Fruit fly (Drosophila melanogaster) whole organism, embryonic: Measurements from ENCODE around the gene Cpr67Fb.
A peak's percentile ranks its signal among the peaks of the same experiment; 100 is the strongest.

Experiments
- ATbp ChIP-seq: fragments of 200-800 bp; sonication (Bioruptor generic); optimal IDR thresholded peaks from 2 replicates; lab custom pipeline; 2017; ENCODE audit warnings: missing biosample characterization, mild to moderate bottlenecking, missing genetic modification characterization, missing genetic modification reagents
- Aef1 ChIP-seq: fragments of 200-800 bp; sonication (Bioruptor generic); IDR thresholded peaks from 3 replicates; pipeline ENCODE4 v1.3.6; 2022; ENCODE audit warnings: missing biosample characterization, missing genetic modification characterization
- BtbVII ChIP-seq: fragments of 200-800 bp; sonication (Bioruptor generic); optimal IDR thresholded peaks from 3 replicates; lab custom pipeline; 2017; ENCODE audit warnings: missing biosample characterization, mild to moderate bottlenecking, missing genetic modification characterization
- CG10267 ChIP-seq: fragments of 200-800 bp; sonication (Bioruptor generic); optimal IDR thresholded peaks from 2 replicates; lab custom pipeline; 2018; ENCODE audit warnings: missing biosample characterization, mild to moderate bottlenecking, missing genetic modification characterization, moderate library complexity
- CG10565 ChIP-seq: fragments of 200-800 bp; sonication (Bioruptor generic); optimal IDR thresholded peaks from 3 replicates; lab custom pipeline; 2016; ENCODE audit warnings: missing biosample characterization, mild to moderate bottlenecking, missing genetic modification characterization
- CG11504 ChIP-seq: fragments of 200-800 bp; sonication (Bioruptor generic); optimal IDR thresholded peaks from 3 replicates; lab custom pipeline; 2019; ENCODE audit warnings: missing biosample characterization, mild to moderate bottlenecking, missing genetic modification characterization, moderate library complexity
- CG12942 ChIP-seq: fragments of 200-800 bp; sonication (Bioruptor generic); optimal IDR thresholded peaks from 3 replicates; lab custom pipeline; 2016; ENCODE audit warnings: missing biosample characterization, missing genetic modification characterization
- CG13424 ChIP-seq: fragments of 200-800 bp; sonication (Bioruptor generic); optimal IDR thresholded peaks from 2 replicates; lab custom pipeline; 2019; ENCODE audit warnings: missing biosample characterization, mild to moderate bottlenecking, missing genetic modification characterization, moderate library complexity
- CG15269 ChIP-seq: fragments of 200-800 bp; sonication (Bioruptor generic); optimal IDR thresholded peaks from 2 replicates; lab custom pipeline; 2018; ENCODE audit warnings: missing biosample characterization, mild to moderate bottlenecking, missing genetic modification characterization, moderate library complexity
- CG15696 ChIP-seq: fragments of 200-800 bp; sonication (Bioruptor generic); optimal IDR thresholded peaks from 2 replicates; lab custom pipeline; 2019; ENCODE audit warnings: missing biosample characterization, mild to moderate bottlenecking, missing genetic modification characterization, moderate library complexity
- CG18262 ChIP-seq: fragments of 200-800 bp; optimal IDR thresholded peaks from 3 replicates; lab custom pipeline; 2019; ENCODE audit warnings: missing biosample characterization, mild to moderate bottlenecking, missing genetic modification characterization, moderate library complexity
- CG18599 ChIP-seq: fragments of 200-800 bp; sonication (Bioruptor generic); optimal IDR thresholded peaks from 3 replicates; lab custom pipeline; 2017; ENCODE audit warnings: missing biosample characterization, missing genetic modification characterization, mild to moderate bottlenecking, moderate library complexity, missing genetic modification reagents
- CG18619 ChIP-seq: fragments of 200-800 bp; sonication (Bioruptor generic); optimal IDR thresholded peaks from 3 replicates; lab custom pipeline; 2017; ENCODE audit warnings: missing biosample characterization, mild to moderate bottlenecking, missing genetic modification characterization
- CG2678 ChIP-seq: fragments of 200-800 bp; sonication (Bioruptor generic); optimal IDR thresholded peaks from 3 replicates; lab custom pipeline; 2019; ENCODE audit warnings: missing biosample characterization, mild to moderate bottlenecking, missing genetic modification characterization, moderate library complexity
- CG3065 ChIP-seq: fragments of 200-800 bp; sonication (Bioruptor generic); optimal IDR thresholded peaks from 2 replicates; lab custom pipeline; 2016; ENCODE audit warnings: missing biosample characterization, missing genetic modification characterization
- CG42726 ChIP-seq: fragments of 200-800 bp; sonication (Bioruptor generic); IDR thresholded peaks from 2 replicates; pipeline ENCODE4 v1.3.6; 2022; ENCODE audit warnings: missing biosample characterization, missing genetic modification characterization; ENCODE audit not compliant: partially characterized antibody
- CG4424 ChIP-seq: fragments of 200-800 bp; sonication (Bioruptor generic); optimal IDR thresholded peaks from 3 replicates; lab custom pipeline; 2016; ENCODE audit warnings: missing biosample characterization, missing genetic modification characterization
- CG4730 ChIP-seq: fragments of 200-800 bp; sonication (Bioruptor generic); IDR thresholded peaks from 2 replicates; pipeline ENCODE4 v1.3.6; 2022; ENCODE audit warnings: missing biosample characterization, missing genetic modification characterization
- CG6854 ChIP-seq: fragments of 200-800 bp; sonication (Bioruptor generic); optimal IDR thresholded peaks from 3 replicates; lab custom pipeline; 2017; ENCODE audit warnings: missing biosample characterization, mild to moderate bottlenecking, missing genetic modification characterization
- CG7556 ChIP-seq: fragments of 200-800 bp; sonication (Bioruptor generic); optimal IDR thresholded peaks from 2 replicates; lab custom pipeline; 2017; ENCODE audit warnings: missing biosample characterization, mild to moderate bottlenecking, missing genetic modification characterization
- CG8290 ChIP-seq, 3 experiments: fragments of 200-800 bp; sonication (Bioruptor generic); optimal IDR thresholded peaks; 2 replicates each; lab custom pipeline; 2016 to 2019; ENCODE audit warnings: missing biosample characterization in 3 of 3, missing genetic modification characterization in 3 of 3, mild to moderate bottlenecking in 2 of 3, moderate library complexity in 1 of 3
- CG8388 ChIP-seq: fragments of 200-800 bp; sonication (Bioruptor generic); optimal IDR thresholded peaks from 2 replicates; lab custom pipeline; 2019; ENCODE audit warnings: missing biosample characterization, mild to moderate bottlenecking, missing genetic modification characterization, moderate library complexity
- CHES-1-like ChIP-seq: fragments of 200-800 bp; sonication (Bioruptor generic); optimal IDR thresholded peaks from 2 replicates; lab custom pipeline; 2016; ENCODE audit warnings: missing biosample characterization, missing genetic modification characterization
- Camta ChIP-seq: fragments of 200-800 bp; sonication (Bioruptor generic); optimal IDR thresholded peaks from 2 replicates; lab custom pipeline; 2016; ENCODE audit warnings: missing biosample characterization, missing genetic modification characterization
- HLH3B ChIP-seq: fragments of 200-800 bp; sonication (Bioruptor generic); IDR thresholded peaks from 2 replicates; pipeline ENCODE4 v1.3.6; 2022; ENCODE audit warnings: missing biosample characterization, missing genetic modification characterization
- HmgZ ChIP-seq: fragments of 200-800 bp; sonication (Bioruptor generic); optimal IDR thresholded peaks from 2 replicates; lab custom pipeline; 2018; ENCODE audit warnings: missing biosample characterization, mild to moderate bottlenecking, missing genetic modification characterization
- Lim3 ChIP-seq: fragments of 200-800 bp; sonication (Bioruptor generic); IDR thresholded peaks from 2 replicates; pipeline ENCODE4 v1.3.6; 2022; ENCODE audit warnings: missing biosample characterization, missing genetic modification characterization
- Max ChIP-seq: fragments of 200-800 bp; sonication (Bioruptor generic); optimal IDR thresholded peaks from 2 replicates; lab custom pipeline; 2016; ENCODE audit warnings: missing biosample characterization, mild to moderate bottlenecking, missing genetic modification characterization
- Tbp ChIP-seq: fragments of >200 bp; optimal IDR thresholded peaks from 2 replicates; lab custom pipeline; 2018; ENCODE audit warnings: missing biosample characterization, missing genetic modification characterization
- Usf ChIP-seq: fragments of 200-800 bp; sonication (Bioruptor generic); optimal IDR thresholded peaks from 2 replicates; lab custom pipeline; 2017; ENCODE audit warnings: missing genotype, missing biosample characterization, missing genetic modification characterization
- Xbp1 ChIP-seq: fragments of 200-800 bp; sonication (Bioruptor generic); optimal IDR thresholded peaks from 3 replicates; lab custom pipeline; 2016; ENCODE audit warnings: missing biosample characterization, mild to moderate bottlenecking, missing genetic modification characterization
- bcd ChIP-seq: fragments of 200-800 bp; sonication (Bioruptor generic); optimal IDR thresholded peaks from 2 replicates; lab custom pipeline; 2017; ENCODE audit warnings: missing biosample characterization, mild to moderate bottlenecking, missing genetic modification characterization
- bsh ChIP-seq, 2 experiments: fragments of 200-800 bp; sonication (Bioruptor generic); optimal IDR thresholded peaks; 2 replicates each; lab custom pipeline; 2017 to 2018; ENCODE audit warnings: mild to moderate bottlenecking in 2 of 2, missing biosample characterization in 2 of 2, missing genetic modification characterization in 2 of 2, moderate library complexity in 1 of 2
- cg ChIP-seq: fragments of 200-800 bp; sonication (Bioruptor generic); optimal IDR thresholded peaks from 3 replicates; lab custom pipeline; 2019; ENCODE audit warnings: missing biosample characterization, mild to moderate bottlenecking, missing genetic modification characterization, moderate library complexity
- chm ChIP-seq: fragments of 200-800 bp; sonication (Bioruptor generic); IDR thresholded peaks from 2 replicates; pipeline ENCODE4 v1.3.6; 2022; ENCODE audit warnings: missing biosample characterization, missing genetic modification characterization
- fu2 ChIP-seq: fragments of 200-800 bp; sonication (Bioruptor generic); optimal IDR thresholded peaks from 2 replicates; lab custom pipeline; 2016; ENCODE audit warnings: missing biosample characterization, missing genetic modification characterization
- gem ChIP-seq: fragments of 200-800 bp; sonication (Bioruptor generic); optimal IDR thresholded peaks from 2 replicates; lab custom pipeline; 2019; ENCODE audit warnings: missing biosample characterization, mild to moderate bottlenecking, missing genetic modification characterization, moderate library complexity
- grau ChIP-seq: fragments of 200-800 bp; optimal IDR thresholded peaks from 3 replicates; lab custom pipeline; 2019; ENCODE audit warnings: missing biosample characterization, mild to moderate bottlenecking, missing genetic modification characterization, moderate library complexity
- gt ChIP-seq: fragments of 200-800 bp; sonication (Bioruptor generic); IDR thresholded peaks from 2 replicates; pipeline ENCODE4 v1.3.6; 2022; ENCODE audit warnings: missing biosample characterization, missing genetic modification characterization
- hbn ChIP-seq: fragments of 200-800 bp; sonication (Bioruptor generic); IDR thresholded peaks from 2 replicates; pipeline ENCODE4 v1.3.6; 2022; ENCODE audit warnings: missing biosample characterization, missing genetic modification characterization; ENCODE audit not compliant: partially characterized antibody
- luna ChIP-seq: fragments of 200-800 bp; sonication (Bioruptor generic); optimal IDR thresholded peaks from 2 replicates; lab custom pipeline; 2016; ENCODE audit warnings: missing biosample characterization, missing genetic modification characterization
- nerfin-1 ChIP-seq: fragments of 200-800 bp; sonication (Bioruptor generic); optimal IDR thresholded peaks from 3 replicates; lab custom pipeline; 2019; ENCODE audit warnings: missing biosample characterization, mild to moderate bottlenecking, missing genetic modification characterization, moderate library complexity
- nerfin-2 ChIP-seq: fragments of 200-800 bp; sonication (Bioruptor generic); IDR thresholded peaks from 2 replicates; pipeline ENCODE4 v1.3.6; 2022; ENCODE audit warnings: missing biosample characterization, missing genetic modification characterization; ENCODE audit not compliant: partially characterized antibody
- pan ChIP-seq, 4 experiments: fragments of >200 bp in 3 of 4; fragments of 200-800 bp in 1 of 4; sonication (Bioruptor generic) in 1 of 4; optimal IDR thresholded peaks in 3 of 4; IDR thresholded peaks in 1 of 4; 2 replicates each; pipeline versions ENCODE4 v1.3.6 to Lab custom; 2017 to 2022; ENCODE audit warnings: missing biosample characterization in 2 of 4, missing genetic modification characterization in 2 of 4, mixed read lengths in 1 of 4
- phol ChIP-seq: fragments of 200-800 bp; sonication (Bioruptor generic); optimal IDR thresholded peaks from 3 replicates; lab custom pipeline; 2018; ENCODE audit warnings: missing biosample characterization, mild to moderate bottlenecking, missing genetic modification characterization, moderate library complexity
- ranshi ChIP-seq: fragments of 200-800 bp; sonication (Bioruptor generic); IDR thresholded peaks from 2 replicates; pipeline ENCODE4 v1.3.6; 2022; ENCODE audit warnings: missing biosample characterization, missing genetic modification characterization
- sob ChIP-seq: fragments of 200-800 bp; sonication (Bioruptor generic); IDR thresholded peaks from 2 replicates; pipeline ENCODE4 v1.3.6; 2022; ENCODE audit warnings: missing biosample characterization, missing genetic modification characterization
- stc ChIP-seq: fragments of 200-800 bp; sonication (Bioruptor generic); IDR thresholded peaks from 2 replicates; pipeline ENCODE4 v1.3.6; 2022; ENCODE audit warnings: missing biosample characterization, missing genetic modification characterization
- zen2 ChIP-seq: fragments of 200-800 bp; sonication (Bioruptor generic); IDR thresholded peaks from 3 replicates; pipeline ENCODE4 v1.3.6; 2022; ENCODE audit warnings: missing biosample characterization, missing genetic modification characterization; ENCODE audit not compliant: partially characterized antibody

Cpr67Fb gene

DNA sequence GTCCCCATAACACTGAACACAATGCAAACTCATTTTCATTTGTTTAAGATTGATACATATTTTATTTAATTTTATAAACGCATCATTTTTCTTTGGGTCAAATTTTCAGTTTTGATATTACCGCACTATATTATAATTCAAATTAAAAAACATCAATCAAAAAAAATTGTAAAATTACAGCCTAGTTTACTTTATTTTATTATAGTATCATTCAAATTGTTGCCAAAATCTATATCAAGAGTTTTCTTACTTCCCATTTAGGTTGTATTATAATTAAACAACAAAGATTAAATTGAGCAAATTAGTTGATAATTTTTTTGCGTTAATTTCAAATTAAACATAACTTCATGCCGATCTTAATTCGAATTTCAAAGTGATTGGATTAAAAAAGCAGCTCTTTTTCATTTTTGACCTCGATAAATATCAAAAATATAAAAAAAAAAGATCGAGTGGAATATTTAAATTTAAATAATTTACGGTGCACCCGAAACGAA is 42.1 kb upstream of the Cpr67Fb start (continued):
- TF ChIP-seq hbn (GFP tag; lab: Robert Waterston, UW) (no peak), CG4424 (peak; percentile 40), Camta (no peak), nerfin-1 (tag; lab: Kevin White, UChicago) (no peak), HmgZ (tag; lab: Kevin White, UChicago) (no peak), luna (GFP tag; lab: Kevin White, UChicago) (no peak), ATbp (GFP tag; lab: Kevin White, UChicago) (peak; percentile 31), CG10565 (no peak), sob (no peak), Max (GFP tag; lab: Kevin White, UChicago) (no peak), CG18599 (GFP tag; lab: Kevin White, UChicago) (peak; percentile 19), phol (peak; percentile 67), CG12942 (GFP tag; lab: Kevin White, UChicago) (no peak), bcd (GFP tag; lab: Kevin White, UChicago) (peak; percentile 29), chm (GFP tag; lab: Robert Waterston, UW) (no peak), grau (tag; lab: Kevin White, UChicago) (peak; percentile 34), stc (GFP tag; lab: Robert Waterston, UW) (0 out of 2 replicates have a peak, but pooled peaks have one; percentile 2), CG8290 (GFP tag; optimal IDR thresholded peaks at IDR 0.05; lab: Kevin White, UChicago) (no peak), CG8290 (tag; optimal IDR thresholded peaks at IDR 0.05; lab: Kevin White, UChicago) (no peak), HLH3B (GFP tag; lab: Robert Waterston, UW) (no peak), pan (optimal IDR thresholded peaks at IDR 0.05; lab: Kevin White, UChicago) (no peak), pan (GFP tag; optimal IDR thresholded peaks at IDR 0.05 in 1 of 2, IDR thresholded peaks at IDR 0.05 in 1 of 2) (no peak), CG6854 (GFP tag; lab: Kevin White, UChicago) (no peak), CG2678 (tag; lab: Kevin White, UChicago) (peak; percentile 45), CG10267 (tag; lab: Kevin White, UChicago) (peak; percentile 52), CG7556 (GFP tag; lab: Kevin White, UChicago) (peak; percentile 76), cg (no peak), CHES-1-like (no peak), CG4730 (GFP tag; lab: Robert Waterston, UW) (no peak), CG3065 (GFP tag; lab: Kevin White, UChicago) (no peak), ranshi (GFP tag; lab: Robert Waterston, UW) (no peak), Aef1 (GFP tag; lab: Robert Waterston, UW) (no peak), gt (GFP tag; lab: Robert Waterston, UW) (no peak), Usf (peak; percentile 9), nerfin-2 (GFP tag; lab: Robert Waterston, UW) (no peak), CG13424 (tag; lab: Kevin White, UChicago) (peak; percentile 17), CG42726 (GFP tag; lab: Robert Waterston, UW) (no peak), CG11504 (tag; lab: Kevin White, UChicago) (peak; percentile 39), Lim3 (GFP tag; lab: Robert Waterston, UW) (no peak), fu2 (no peak), bsh (GFP tag; optimal IDR thresholded peaks at IDR 0.05; lab: Kevin White, UChicago) (peak in 1 of 2 experiments; percentile 34), CG8388 (GFP tag; lab: Kevin White, UChicago) (peak; percentile 47), CG18262 (tag; lab: Kevin White, UChicago) (peak; percentile 87), CG18619 (GFP tag; lab: Kevin White, UChicago) (peak; percentile 55), Tbp (GFP tag; lab: Kevin White, UChicago) (no peak), BtbVII (GFP tag; lab: Kevin White, UChicago) (no peak), zen2 (no peak), CG15269 (tag; lab: Kevin White, UChicago) (no peak), gem (peak; percentile 76), CG15696 (tag; lab: Kevin White, UChicago) (peak; percentile 17), Xbp1 (peak; percentile 25)
